Fruit fly (Drosophila melanogaster): ENCODE data around the gene CG32191.

CG32191 gene

DNA sequence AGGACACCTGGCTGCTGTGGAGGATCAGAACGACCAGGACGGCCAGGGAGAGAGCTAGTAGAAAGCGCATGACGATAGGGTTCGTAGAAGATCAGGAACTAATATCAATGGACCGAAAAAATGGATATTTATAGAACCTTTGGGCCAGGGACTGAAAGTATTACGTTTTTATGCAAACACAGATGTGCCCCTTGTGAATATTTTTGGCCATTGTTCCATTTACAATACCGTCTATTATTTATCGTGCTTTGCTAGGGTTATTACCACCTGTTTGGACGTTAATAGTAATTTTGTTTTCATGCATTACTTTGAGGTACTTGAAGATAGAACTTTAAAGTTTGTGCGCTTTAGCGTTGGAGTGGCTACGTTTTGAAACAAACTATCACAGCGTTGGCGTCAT, 24.6 kb upstream of the CG32191 start, which contains the start of gene CG32188:
TSS of gene CG32188 (minus strand) at position 101 of the 400 bp plus-strand sequence.
- no peak for TF ChIP-seq CG13894 (tag; optimal IDR thresholded peaks at IDR 0.05)
- TF ChIP-seq onecut (GFP tag; IDR thresholded peaks at IDR 0.05): no peak
- no peak for TF ChIP-seq CG11093 (GFP tag; IDR thresholded peaks at IDR 0.05)
- no peak for TF ChIP-seq CG34422 (GFP tag; IDR thresholded peaks at IDR 0.05)
- no peak for TF ChIP-seq pzg (GFP tag; optimal IDR thresholded peaks at IDR 0.05)
- no peak for TF ChIP-seq sima (GFP tag; optimal IDR thresholded peaks at IDR 0.05)
- no peak for TF ChIP-seq ci (GFP tag; IDR thresholded peaks at IDR 0.05)
- no peak for TF ChIP-seq tll (GFP tag; optimal IDR thresholded peaks at IDR 0.05)

DNA sequence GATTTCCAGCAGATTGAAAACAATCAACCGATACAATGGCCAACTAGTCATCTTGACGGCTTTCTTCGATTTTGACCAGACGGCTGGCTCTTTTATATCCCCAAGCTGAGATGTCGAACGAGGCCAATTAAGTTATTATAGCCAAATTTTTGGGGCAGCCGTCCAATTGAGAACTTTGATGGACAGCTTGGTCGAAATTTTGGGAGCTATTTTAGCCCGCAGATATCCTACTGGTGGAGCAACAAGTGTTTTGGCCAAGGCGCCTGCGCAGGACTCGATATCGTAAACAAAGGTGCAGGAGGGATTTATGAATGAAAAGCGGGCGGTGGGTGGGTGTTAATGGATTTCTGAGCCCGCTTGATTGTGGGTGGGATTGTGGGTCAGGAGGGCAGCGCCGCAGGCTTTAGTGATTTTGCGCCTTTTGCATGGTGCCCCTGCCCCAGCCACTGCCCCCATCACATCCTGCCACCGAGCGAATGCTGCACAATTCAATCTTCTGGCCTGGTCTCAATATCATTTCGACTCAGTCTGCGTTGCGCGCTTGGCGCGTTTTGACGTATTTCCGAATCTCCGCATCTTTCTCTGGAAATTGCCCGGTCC, 13.9 kb upstream of the CG32191 start, which contains the start of the genes Ir75c and Grd:
TSS of gene Ir75c (minus strand) at position 51 of the 600 bp plus-strand sequence.
TSS of gene Grd (plus strand) at position 550 of the 600 bp plus-strand sequence.
- TF ChIP-seq chn (GFP tag; optimal IDR thresholded peaks at IDR 0.05): no peak
- TF ChIP-seq CG3847 (GFP tag; IDR thresholded peaks at IDR 0.05): 0 out of 2 replicates have a peak, but pooled peaks have one; percentile 7
- peak; percentile 87 for TF ChIP-seq scrt (GFP tag; optimal IDR thresholded peaks at IDR 0.05)
- TF ChIP-seq ewg (GFP tag; optimal IDR thresholded peaks at IDR 0.05): peak; percentile 55
- TF ChIP-seq Ets65A (GFP tag): peak; percentile 25
- TF ChIP-seq hb (GFP tag; IDR thresholded peaks at IDR 0.05; ENCODE audit: partially characterized antibody): 0 out of 3 replicates have a peak, but pooled peaks have one; percentile 24
- no peak for TF ChIP-seq lov (optimal IDR thresholded peaks at IDR 0.05)
- TF ChIP-seq lov (GFP tag; IDR thresholded peaks at IDR 0.05): no peak

DNA sequence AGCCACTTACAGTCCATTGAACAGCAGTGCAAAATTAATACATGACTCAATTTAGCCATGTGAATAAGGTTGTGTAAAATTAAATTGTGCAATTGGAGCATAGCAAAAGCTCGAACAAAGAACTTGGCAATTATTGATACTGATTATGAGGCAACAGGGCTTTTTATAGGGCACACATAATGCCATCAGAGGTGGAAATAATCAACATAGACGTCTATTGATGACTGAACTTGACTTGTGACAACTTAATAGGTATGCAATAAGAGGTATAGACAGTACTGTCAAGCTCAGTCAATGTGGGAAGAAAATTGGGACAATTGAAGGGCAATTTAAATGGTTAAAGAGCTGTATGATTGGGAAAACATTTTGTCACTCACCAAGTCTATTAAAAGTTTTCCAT, 11.1 kb upstream of the CG32191 start, which contains the start of gene Ir75b:
TSS of gene Ir75b (minus strand) at position 101 of the 400 bp plus-strand sequence.
- TF ChIP-seq jing (GFP tag; optimal IDR thresholded peaks at IDR 0.05) (no peak), mld (GFP tag; IDR thresholded peaks at IDR 0.05; ENCODE audit: partially characterized antibody) (no peak), CG31365 (tag; optimal IDR thresholded peaks at IDR 0.05) (no peak), ssp (GFP tag; IDR thresholded peaks at IDR 0.05) (no peak), CG15269 (tag; optimal IDR thresholded peaks at IDR 0.05) (no peak), ewg (GFP tag; optimal IDR thresholded peaks at IDR 0.05) (no peak), Hmr (GFP tag; optimal IDR thresholded peaks at IDR 0.05) (no peak), CG2202 (tag; optimal IDR thresholded peaks at IDR 0.05) (no peak), ash1 (GFP tag; optimal IDR thresholded peaks at IDR 0.05) (no peak), sima (GFP tag; optimal IDR thresholded peaks at IDR 0.05) (no peak), maf-S (GFP tag; optimal IDR thresholded peaks at IDR 0.05) (no peak), CG7357 (GFP tag; IDR thresholded peaks at IDR 0.05) (no peak), Gsc (GFP tag; IDR thresholded peaks at IDR 0.05) (no peak), sd (tag; optimal IDR thresholded peaks at IDR 0.05) (no peak)

DNA sequence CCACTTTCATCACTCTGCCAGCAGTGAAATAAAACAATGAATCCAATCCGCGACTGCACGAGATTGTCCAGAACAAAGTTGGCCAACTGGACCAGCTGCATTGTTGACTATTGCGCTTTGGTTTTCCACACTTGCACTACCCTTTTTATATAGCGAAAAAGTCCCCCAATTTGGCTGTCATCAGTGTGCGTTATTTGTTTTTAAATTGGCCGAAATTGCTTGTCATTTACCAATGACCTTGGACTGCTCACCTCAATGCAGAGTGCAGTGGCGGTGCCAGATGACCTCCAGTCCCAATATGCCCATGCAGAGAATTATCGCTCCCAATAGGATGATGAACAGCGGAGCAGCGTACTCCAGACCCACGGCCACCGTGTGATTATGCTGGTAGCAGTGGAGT, 8.9 kb upstream of the CG32191 start, which contains the start of gene Ir75a:
TSS of gene Ir75a (minus strand) at position 101 of the 400 bp plus-strand sequence.
- no peak for TF ChIP-seq sd (tag; optimal IDR thresholded peaks at IDR 0.05)
- no peak for TF ChIP-seq CG1832 (GFP tag; optimal IDR thresholded peaks at IDR 0.05)
- no peak for TF ChIP-seq gem (tag; optimal IDR thresholded peaks at IDR 0.05)
- TF ChIP-seq Xrp1 (GFP tag; IDR thresholded peaks at IDR 0.05): no peak
- no peak for TF ChIP-seq ssp (GFP tag; IDR thresholded peaks at IDR 0.05)
- TF ChIP-seq trh (GFP tag; optimal IDR thresholded peaks at IDR 0.05): no peak

DNA sequence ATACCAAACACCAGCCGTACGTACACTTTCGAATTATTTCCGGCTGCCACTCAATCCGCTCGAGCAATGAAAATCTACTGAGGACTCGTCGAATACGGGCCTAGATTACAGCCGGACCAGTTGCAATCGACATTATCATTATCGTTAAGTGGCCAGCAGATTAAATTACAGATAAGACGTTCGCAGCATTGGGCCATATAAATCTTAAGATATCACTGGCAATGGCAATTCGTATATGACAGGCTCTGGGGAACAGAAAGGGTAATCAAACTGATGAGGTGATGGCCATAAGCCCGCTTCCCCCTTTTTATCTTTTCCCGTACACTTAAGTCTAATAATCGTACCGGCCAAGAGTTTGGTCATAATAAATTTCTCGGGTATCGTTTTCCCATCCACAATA, 5.1 kb upstream of the CG32191 start, which contains the start of gene Cln3:
TSS of gene Cln3 (minus strand) at position 84 of the 400 bp plus-strand sequence.
- TF ChIP-seq repo (GFP tag; optimal IDR thresholded peaks at IDR 0.05) (no peak), CG18599 (GFP tag; optimal IDR thresholded peaks at IDR 0.05) (peak; percentile 20), psq (GFP tag; optimal IDR thresholded peaks at IDR 0.05) (no peak), CG34376 (GFP tag; optimal IDR thresholded peaks at IDR 0.05) (peak; percentile 96), so (GFP tag; IDR thresholded peaks at IDR 0.05) (no peak), Hey (tag; optimal IDR thresholded peaks at IDR 0.05) (peak; percentile 9), Hand (GFP tag; optimal IDR thresholded peaks at IDR 0.05) (peak; percentile 16), scrt (GFP tag; optimal IDR thresholded peaks at IDR 0.05) (peak; percentile 15), GATAe (GFP tag; conservative IDR thresholded peaks at IDR 0.05) (peak; percentile 78), Rfx (GFP tag; IDR thresholded peaks at IDR 0.05) (peak; percentile 16; the same call in 1 of the 2 replicates), MBD-R2 (GFP tag; IDR thresholded peaks at IDR 0.05) (no peak), inv (GFP tag; IDR thresholded peaks at IDR 0.05; ENCODE audit: partially characterized antibody) (no peak), CG5180 (GFP tag; optimal IDR thresholded peaks at IDR 0.05) (no peak)

All from whole organism, embryonic.